Worm (Caenorhabditis elegans) whole organism, L4 larva: ENCODE data around the gene nadk-2.

Experiments used
- D1046.2 ChIP-seq: fragments of 200-800 bp; sonication (Bioruptor generic); IDR thresholded peaks from 2 replicates; pipeline ENCODE4 v1.3.6; 2022; ENCODE audit warnings: missing genetic modification characterization, missing compliant biosample characterization
- F26F4.8 ChIP-seq: fragments of 200-800 bp; sonication (Bioruptor generic); conservative IDR thresholded peaks from 2 replicates; pipeline ENCODE4 v1.3.6; 2022; ENCODE audit warnings: missing genetic modification characterization, missing compliant biosample characterization
- F37D6.2 ChIP-seq: sonication (generic microtip); optimal IDR thresholded peaks from 2 replicates; lab custom pipeline; 2016; ENCODE audit warnings: mild to moderate bottlenecking, missing genetic modification characterization, missing compliant biosample characterization
- T20F7.1 ChIP-seq: fragments of 200-800 bp; sonication (Bioruptor generic); optimal IDR thresholded peaks from 2 replicates; lab custom pipeline; 2018; ENCODE audit warnings: mild to moderate bottlenecking, missing genetic modification characterization, missing compliant biosample characterization
- T26A8.4 ChIP-seq: fragments of 200-800 bp; sonication (Bioruptor generic); IDR thresholded peaks from 2 replicates; pipeline ENCODE4 v1.3.6; 2022; ENCODE audit warnings: missing genetic modification characterization, missing compliant biosample characterization
- Y48G9A.11 ChIP-seq: fragments of 200-800 bp; sonication (Bioruptor generic); IDR thresholded peaks from 2 replicates; pipeline ENCODE4 v1.3.6; 2022; ENCODE audit warnings: missing genetic modification reagents, missing genetic modification characterization, missing compliant biosample characterization
- aha-1 ChIP-seq: fragments of 150-350 bp; peaks from one replicate; lab custom pipeline; 2014; ENCODE audit warnings: missing biosample characterization, missing genetic modification characterization
- arid-1 ChIP-seq: fragments of 200-800 bp; sonication (Bioruptor generic); conservative IDR thresholded peaks from 2 replicates; pipeline ENCODE4 v1.3.6; 2022; ENCODE audit warnings: missing genetic modification reagents, missing genetic modification characterization, missing compliant biosample characterization
- ceh-32 ChIP-seq: sonication (generic microtip); optimal IDR thresholded peaks from 2 replicates; lab custom pipeline; 2016; ENCODE audit warnings: mild to moderate bottlenecking, missing genetic modification characterization, missing compliant biosample characterization; ENCODE audit not compliant: poor library complexity
- ceh-82 ChIP-seq: sonication (generic microtip); optimal IDR thresholded peaks from 2 replicates; lab custom pipeline; 2017; ENCODE audit warnings: missing biosample characterization, missing genetic modification characterization
- ces-1 ChIP-seq: fragments of 150-350 bp; sonication (generic microtip); optimal IDR thresholded peaks from 4 replicates; lab custom pipeline; 2014; ENCODE audit warnings: missing biosample characterization, missing genetic modification reagents, missing genetic modification characterization
- ctbp-1 ChIP-seq: fragments of 200-800 bp; sonication (Bioruptor generic); IDR thresholded peaks from 2 replicates; pipeline ENCODE4 v1.3.6; 2022; ENCODE audit warnings: missing genetic modification reagents, missing genetic modification characterization, missing compliant biosample characterization
- daf-19 ChIP-seq: fragments of 200-800 bp; sonication (Bioruptor generic); conservative IDR thresholded peaks from 2 replicates; pipeline ENCODE4 v1.3.6; 2022; ENCODE audit warnings: missing genetic modification characterization, missing compliant biosample characterization
- dmd-9 ChIP-seq: fragments of 200-800 bp; sonication (Bioruptor generic); IDR thresholded peaks from 2 replicates; pipeline ENCODE4 v1.3.6; 2022; ENCODE audit warnings: missing genetic modification reagents, missing genetic modification characterization, missing compliant biosample characterization
- duxl-1 ChIP-seq: sonication (generic microtip); optimal IDR thresholded peaks from 2 replicates; lab custom pipeline; 2016; ENCODE audit warnings: mild to moderate bottlenecking, missing genetic modification characterization, moderate library complexity, missing compliant biosample characterization; ENCODE audit not compliant: poor library complexity
- dve-1 ChIP-seq: sonication (generic microtip); optimal IDR thresholded peaks from 2 replicates; lab custom pipeline; 2017; ENCODE audit warnings: antibody characterized with exemption, mild to moderate bottlenecking, missing genetic modification characterization, missing compliant biosample characterization; ENCODE audit not compliant: insufficient read depth
- fkh-10 ChIP-seq: fragments of 150-350 bp; optimal IDR thresholded peaks from 2 replicates; lab custom pipeline; 2014; ENCODE audit warnings: missing biosample characterization, missing genetic modification reagents, missing genetic modification characterization
- fos-1 ChIP-seq: fragments of 150-350 bp; optimal IDR thresholded peaks from 2 replicates; lab custom pipeline; 2014; ENCODE audit warnings: missing biosample characterization, missing genetic modification characterization
- hlh-11 ChIP-seq: fragments of 200-800 bp; sonication (Bioruptor generic); optimal IDR thresholded peaks from 2 replicates; lab custom pipeline; 2018; ENCODE audit warnings: mild to moderate bottlenecking, missing genetic modification characterization, missing compliant biosample characterization
- hlh-30 ChIP-seq: sonication (generic microtip); optimal IDR thresholded peaks from 2 replicates; lab custom pipeline; 2017; ENCODE audit warnings: antibody characterized with exemption, mild to moderate bottlenecking, missing genetic modification characterization, missing compliant biosample characterization; ENCODE audit not compliant: insufficient read depth
- lin-1 ChIP-seq: fragments of 200-800 bp; sonication (Bioruptor generic); IDR thresholded peaks from 2 replicates; pipeline ENCODE4 v1.3.6; 2022; ENCODE audit warnings: missing genetic modification reagents, missing genetic modification characterization, missing compliant biosample characterization
- lin-15B ChIP-seq: fragments of 150-350 bp; sonication (generic microtip); optimal IDR thresholded peaks from 3 replicates; lab custom pipeline; 2014; ENCODE audit warnings: missing biosample characterization, missing genetic modification characterization
- lin-29 ChIP-seq: fragments of 200-800 bp; sonication (Bioruptor generic); IDR thresholded peaks from 2 replicates; pipeline ENCODE4 v1.3.6; 2022; ENCODE audit warnings: missing genetic modification reagents, missing genetic modification characterization, missing compliant biosample characterization
- madf-9 ChIP-seq: fragments of 200-800 bp; sonication (Bioruptor generic); conservative IDR thresholded peaks from 2 replicates; pipeline ENCODE4 v1.3.6; 2022; ENCODE audit warnings: missing genetic modification reagents, missing genetic modification characterization, missing compliant biosample characterization
- mdl-1 ChIP-seq, 2 experiments: fragments of 150-350 bp in 1 of 2; sonication (generic microtip) in 1 of 2; optimal IDR thresholded peaks; 2 replicates each; lab custom pipeline; 2014 to 2017; ENCODE audit warnings: missing biosample characterization in 2 of 2, missing genetic modification characterization in 2 of 2
- mdt-29 ChIP-seq: fragments of 200-800 bp; sonication (Bioruptor generic); IDR thresholded peaks from 2 replicates; pipeline ENCODE4 v1.3.6; 2022; ENCODE audit warnings: missing genetic modification reagents, missing genetic modification characterization, missing compliant biosample characterization
- mes-2 ChIP-seq: sonication (generic microtip); optimal IDR thresholded peaks from 2 replicates; lab custom pipeline; 2016; ENCODE audit warnings: missing genotype, mild to moderate bottlenecking, missing genetic modification characterization, missing compliant biosample characterization; ENCODE audit not compliant: poor library complexity, severe bottlenecking
- mxl-3 ChIP-seq: fragments of 200-800 bp; sonication (Bioruptor generic); optimal IDR thresholded peaks from 2 replicates; lab custom pipeline; 2018; ENCODE audit warnings: mild to moderate bottlenecking, missing genetic modification characterization, missing compliant biosample characterization
- nhr-10 ChIP-seq: fragments of 150-350 bp; optimal IDR thresholded peaks from 2 replicates; lab custom pipeline; 2014; ENCODE audit warnings: missing biosample characterization, missing genetic modification characterization
- nhr-102 ChIP-seq: sonication (generic microtip); optimal IDR thresholded peaks from 2 replicates; lab custom pipeline; 2016; ENCODE audit warnings: mild to moderate bottlenecking, missing genetic modification characterization, moderate library complexity, missing compliant biosample characterization
- nhr-11 ChIP-seq: fragments of 150-350 bp; optimal IDR thresholded peaks from 2 replicates; lab custom pipeline; 2014; ENCODE audit warnings: missing biosample characterization, missing genetic modification characterization
- nhr-237 ChIP-seq: sonication (generic microtip); optimal IDR thresholded peaks from 2 replicates; lab custom pipeline; 2017; ENCODE audit warnings: missing biosample characterization, missing genetic modification characterization
- nhr-25 ChIP-seq: sonication (generic microtip); optimal IDR thresholded peaks from 2 replicates; lab custom pipeline; 2017; ENCODE audit warnings: missing genetic modification characterization, mild to moderate bottlenecking, missing compliant biosample characterization, antibody characterized with exemption, moderate library complexity, borderline replicate concordance; ENCODE audit not compliant: insufficient read depth
- nhr-28 ChIP-seq: fragments of 150-350 bp; optimal IDR thresholded peaks from 2 replicates; lab custom pipeline; 2014; ENCODE audit warnings: missing biosample characterization, missing genetic modification characterization
- nhr-41 ChIP-seq: fragments of 200-800 bp; sonication (Bioruptor generic); IDR thresholded peaks from 2 replicates; pipeline ENCODE4 v1.3.6; 2022; ENCODE audit warnings: missing genetic modification reagents, missing genetic modification characterization, missing compliant biosample characterization
- nhr-42 ChIP-seq: fragments of 200-800 bp; sonication (Bioruptor generic); IDR thresholded peaks from 2 replicates; pipeline ENCODE4 v1.3.6; 2022; ENCODE audit warnings: missing genetic modification characterization, missing compliant biosample characterization
- nhr-48 ChIP-seq: sonication (generic microtip); optimal IDR thresholded peaks from 2 replicates; lab custom pipeline; 2016; ENCODE audit warnings: mild to moderate bottlenecking, missing genetic modification characterization, missing compliant biosample characterization
- nhr-6 ChIP-seq: fragments of 150-350 bp; optimal IDR thresholded peaks from 2 replicates; lab custom pipeline; 2014; ENCODE audit warnings: missing biosample characterization, missing genetic modification characterization
- php-3 ChIP-seq: fragments of 200-800 bp; sonication (Bioruptor generic); IDR thresholded peaks from 2 replicates; pipeline ENCODE4 v1.3.6; 2022; ENCODE audit warnings: missing genetic modification reagents, missing genetic modification characterization, missing compliant biosample characterization
- pqm-1 ChIP-seq: sonication (generic microtip); optimal IDR thresholded peaks from 2 replicates; lab custom pipeline; 2017; ENCODE audit warnings: missing biosample characterization, missing genetic modification characterization
- saeg-2 ChIP-seq: fragments of 200-800 bp; sonication (Bioruptor generic); IDR thresholded peaks from 2 replicates; pipeline ENCODE4 v1.3.6; 2022; ENCODE audit warnings: missing genetic modification reagents, missing genetic modification characterization, missing compliant biosample characterization
- sdz-12 ChIP-seq: fragments of 200-800 bp; sonication (Bioruptor generic); optimal IDR thresholded peaks from 2 replicates; lab custom pipeline; 2018; ENCODE audit warnings: mild to moderate bottlenecking, missing genetic modification characterization, missing compliant biosample characterization
- skn-1 ChIP-seq: fragments of 150-350 bp; optimal IDR thresholded peaks from 2 replicates; lab custom pipeline; 2014; ENCODE audit warnings: missing biosample characterization, missing genetic modification characterization
- spr-1 ChIP-seq: sonication (generic microtip); optimal IDR thresholded peaks from 2 replicates; lab custom pipeline; 2016; ENCODE audit warnings: mild to moderate bottlenecking, missing genetic modification characterization, missing compliant biosample characterization
- tag-97 ChIP-seq: fragments of 200-800 bp; sonication (Bioruptor generic); IDR thresholded peaks from 2 replicates; pipeline ENCODE4 v1.3.6; 2022; ENCODE audit warnings: missing genetic modification characterization, missing compliant biosample characterization
- tra-1 ChIP-seq: fragments of 200-800 bp; sonication (Bioruptor generic); IDR thresholded peaks from 2 replicates; pipeline ENCODE4 v1.3.6; 2022; ENCODE audit warnings: missing genetic modification reagents, missing genetic modification characterization, missing compliant biosample characterization
- unc-130 ChIP-seq: sonication (generic microtip); optimal IDR thresholded peaks from 2 replicates; lab custom pipeline; 2016; ENCODE audit warnings: missing genetic modification reagents, missing genetic modification characterization, missing compliant biosample characterization
- unc-62 ChIP-seq, 3 experiments: fragments of 150-350 bp in 1 of 3; sonication (generic microtip); optimal IDR thresholded peaks in 2 of 3; peaks in 1 of 3; 1 replicate in 1 of 3; 2 replicates in 2 of 3; lab custom pipeline; 2014 to 2017; ENCODE audit warnings: missing biosample characterization in 3 of 3, missing genetic modification characterization in 3 of 3, missing genetic modification reagents in 3 of 3, missing genotype in 1 of 3
- zfp-2 ChIP-seq: sonication (generic microtip); optimal IDR thresholded peaks from 2 replicates; lab custom pipeline; 2016; ENCODE audit warnings: mild to moderate bottlenecking, missing genetic modification characterization, missing compliant biosample characterization
- zfp-3 ChIP-seq: fragments of 200-800 bp; sonication (Bioruptor generic); conservative IDR thresholded peaks from 2 replicates; pipeline ENCODE4 v1.3.6; 2022; ENCODE audit warnings: missing genetic modification reagents, missing genetic modification characterization, missing compliant biosample characterization
- zip-11 ChIP-seq: fragments of 200-800 bp; sonication (Bioruptor generic); IDR thresholded peaks from 2 replicates; pipeline ENCODE4 v1.3.6; 2022; ENCODE audit warnings: missing genetic modification characterization, missing compliant biosample characterization
- zip-2 ChIP-seq: fragments of 150-350 bp; optimal IDR thresholded peaks from 2 replicates; lab custom pipeline; 2014; ENCODE audit warnings: missing biosample characterization, missing genetic modification characterization

Gene nadk-2

DNA sequence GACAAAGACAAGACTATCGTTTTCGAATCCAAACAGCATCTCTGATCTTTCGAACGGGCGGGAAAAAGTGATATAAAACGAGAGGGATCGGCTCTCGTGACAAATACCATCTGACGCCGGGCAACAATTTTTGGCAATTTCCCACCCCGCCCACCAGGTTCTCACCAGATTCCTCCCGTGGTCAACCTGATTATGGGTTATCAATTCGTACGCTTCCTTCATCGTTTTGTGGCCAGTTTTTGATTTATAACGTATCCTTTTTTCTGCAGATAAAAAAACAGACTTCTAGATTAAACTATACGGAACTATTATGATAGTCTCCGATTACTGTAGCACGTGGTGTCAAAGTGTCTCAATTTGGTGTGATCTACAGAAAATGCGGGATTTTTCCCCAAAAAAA is 3.5 kb downstream of the nadk-2 start (continued):
- TF ChIP-seq mdl-1 (tag; optimal IDR thresholded peaks at IDR 0.05; lab: Kevin White, UChicago): peak in 1 of 2 experiments; percentile 25
- no peak for TF ChIP-seq nhr-6 (tag; lab: Kevin White, UChicago)
- no peak for TF ChIP-seq zip-11
- TF ChIP-seq ctbp-1 (GFP tag; lab: Robert Waterston, UW): no peak
- TF ChIP-seq unc-130 (GFP tag; lab: Kevin White, UChicago): no peak
- TF ChIP-seq fos-1 (tag; lab: Kevin White, UChicago): no peak
- 0 out of 2 replicates have a peak, but pooled peaks have one; percentile 41 for TF ChIP-seq zfp-3 (GFP tag; lab: Robert Waterston, UW)
- no peak for TF ChIP-seq T26A8.4 (GFP tag; lab: Robert Waterston, UW)
- TF ChIP-seq mdt-29: peak; percentile 44; the same call in 1 of the 2 replicates
- TF ChIP-seq nhr-237: no peak
- TF ChIP-seq duxl-1: no peak
- no peak for TF ChIP-seq F37D6.2 (tag; lab: Kevin White, UChicago)
- TF ChIP-seq fkh-10: no peak
- no peak for TF ChIP-seq lin-1 (GFP tag; lab: Robert Waterston, UW)
- TF ChIP-seq D1046.2 (GFP tag; lab: Robert Waterston, UW): no peak
- no peak for TF ChIP-seq saeg-2 (GFP tag; lab: Robert Waterston, UW)
- no peak for TF ChIP-seq nhr-25 (tag; lab: Kevin White, UChicago)
- peak; percentile 35 for TF ChIP-seq dve-1 (tag; lab: Kevin White, UChicago)
- TF ChIP-seq arid-1: no peak
- peak; percentile 52 for TF ChIP-seq nhr-48 (tag; lab: Kevin White, UChicago)
- TF ChIP-seq zfp-2: no peak
- TF ChIP-seq T20F7.1 (GFP tag; lab: Kevin White, UChicago): no peak
- TF ChIP-seq lin-29 (GFP tag; lab: Robert Waterston, UW): no peak
- TF ChIP-seq aha-1 (tag; lab: Kevin White, UChicago): peak; percentile 61
- no peak for TF ChIP-seq F26F4.8 (GFP tag; lab: Robert Waterston, UW)
- TF ChIP-seq zip-2: no peak
- TF ChIP-seq pqm-1 (tag; lab: Kevin White, UChicago): no peak
- no peak for TF ChIP-seq Y48G9A.11
- TF ChIP-seq nhr-42: no peak
- TF ChIP-seq sdz-12 (GFP tag; lab: Kevin White, UChicago): no peak
- no peak for TF ChIP-seq nhr-10
- TF ChIP-seq ces-1 (GFP tag; lab: Kevin White, UChicago): no peak
- TF ChIP-seq spr-1 (tag; lab: Kevin White, UChicago): no peak
- TF ChIP-seq daf-19 (GFP tag; lab: Robert Waterston, UW): no peak
- no peak for TF ChIP-seq madf-9 (GFP tag; lab: Robert Waterston, UW)
- no peak for TF ChIP-seq tra-1 (GFP tag; lab: Robert Waterston, UW)
- TF ChIP-seq mes-2 (tag; lab: Kevin White, UChicago): no peak
- TF ChIP-seq skn-1: no peak

- TF ChIP-seq mxl-3 (GFP tag; lab: Kevin White, UChicago) (peak; percentile 70), nhr-102 (no peak), nhr-28 (peak; percentile 18), hlh-11 (tag; lab: Kevin White, UChicago) (peak; percentile 6), tag-97 (GFP tag; lab: Robert Waterston, UW) (no peak), aha-1 (tag; lab: Kevin White, UChicago) (no peak), dve-1 (tag; lab: Kevin White, UChicago) (no peak), dmd-9 (GFP tag; lab: Robert Waterston, UW) (no peak), mdl-1 (tag; optimal IDR thresholded peaks at IDR 0.05; lab: Kevin White, UChicago) (peak; percentile 35 to 77), lin-15B (tag; lab: Kevin White, UChicago) (no peak), nhr-11 (no peak), nhr-41 (GFP tag; lab: Robert Waterston, UW) (no peak), ceh-32 (tag; lab: Kevin White, UChicago) (no peak), unc-62 (GFP tag; optimal IDR thresholded peaks at IDR 0.05 in 1 of 2; lab: Kevin White, UChicago) (peak in 1 of 2 experiments; percentile 58), unc-62 (tag; optimal IDR thresholded peaks at IDR 0.05; lab: Kevin White, UChicago) (no peak), hlh-30 (tag; lab: Kevin White, UChicago) (peak; percentile 37), ces-1 (GFP tag; lab: Kevin White, UChicago) (no peak), ceh-82 (no peak), php-3 (GFP tag; lab: Robert Waterston, UW) (no peak), duxl-1 (no peak)
These were observed 4.1 kb downstream of the nadk-2 start for ce11 chrII:12053486-12053885.
